Worm (Caenorhabditis elegans) whole organism, L4/young adult: ENCODE data around the gene str-12.

Source experiments
- W03F9.2 ChIP-seq: fragments of 150-350 bp; optimal IDR thresholded peaks from 2 replicates; lab custom pipeline; 2014; ENCODE audit warnings: missing biosample characterization, missing genetic modification characterization
- dao-5 ChIP-seq: sonication (generic microtip); optimal IDR thresholded peaks from 2 replicates; lab custom pipeline; 2016; ENCODE audit warnings: missing genotype, missing genetic modification characterization, moderate library complexity, missing compliant biosample characterization
- him-1 ChIP-seq: sonication (generic microtip); optimal IDR thresholded peaks from 2 replicates; lab custom pipeline; 2016; ENCODE audit warnings: missing genotype, missing genetic modification reagents, missing genetic modification characterization, missing compliant biosample characterization

DNA sequence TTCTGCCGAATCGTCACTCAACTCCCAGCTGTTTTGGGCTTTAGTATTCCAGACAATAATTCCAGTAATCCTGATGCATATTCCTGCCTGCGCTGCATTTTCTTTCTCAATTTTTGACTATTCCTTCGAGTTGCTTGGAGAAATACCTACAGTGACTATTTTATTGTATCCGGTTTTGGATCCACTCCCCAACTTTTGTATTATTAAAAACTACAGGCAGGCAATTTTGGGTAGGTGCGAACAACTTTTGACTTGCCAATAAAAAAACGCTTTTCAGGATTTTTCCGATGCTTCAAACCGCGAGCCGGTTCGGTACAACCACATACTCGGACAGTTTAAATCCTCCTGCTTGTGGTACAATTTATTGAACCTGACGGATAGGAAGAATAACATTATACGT, 3.8 kb downstream of the str-12 start:
- TF ChIP-seq him-1 (no peak), W03F9.2 (tag; lab: Kevin White, UChicago) (no peak), dao-5 (no peak)
